Worm (Caenorhabditis elegans) whole organism, young adult: ENCODE data around the gene T22C8.4.

ENCODE experiments used
- B0035.1 ChIP-seq: sonication (generic microtip); optimal IDR thresholded peaks from 2 replicates; lab custom pipeline; 2016; ENCODE audit warnings: missing genetic modification characterization, mild to moderate bottlenecking, missing compliant biosample characterization, missing genotype, missing genetic modification reagents
- F22D6.2 ChIP-seq: sonication (generic microtip); optimal IDR thresholded peaks from 2 replicates; lab custom pipeline; 2016; ENCODE audit warnings: mild to moderate bottlenecking, missing genetic modification characterization, missing compliant biosample characterization
- F33H1.4 ChIP-seq: fragments of 200-800 bp; sonication (Bioruptor generic); IDR thresholded peaks from 2 replicates; pipeline ENCODE4 v1.3.6; 2022; ENCODE audit warnings: missing genetic modification reagents, missing genetic modification characterization, missing compliant biosample characterization
- F39B2.1 ChIP-seq: fragments of 200-800 bp; sonication (Bioruptor generic); IDR thresholded peaks from 2 replicates; pipeline ENCODE4 v1.3.6; 2022; ENCODE audit warnings: missing genetic modification reagents, missing genetic modification characterization, missing compliant biosample characterization
- F52B5.7 ChIP-seq: sonication (generic microtip); optimal IDR thresholded peaks from 2 replicates; lab custom pipeline; 2016; ENCODE audit warnings: mild to moderate bottlenecking, missing genetic modification characterization, missing compliant biosample characterization
- F55B11.4 ChIP-seq: sonication (generic microtip); optimal IDR thresholded peaks from 2 replicates; lab custom pipeline; 2016; ENCODE audit warnings: missing compliant biosample characterization, missing genetic modification characterization, borderline replicate concordance; ENCODE audit not compliant: insufficient read depth
- F57A8.1 ChIP-seq: fragments of 200-800 bp; sonication (Bioruptor generic); optimal IDR thresholded peaks from 2 replicates; lab custom pipeline; 2018; ENCODE audit warnings: mild to moderate bottlenecking, missing genetic modification characterization, moderate library complexity, missing compliant biosample characterization
- F57C9.4 ChIP-seq: sonication (generic microtip); optimal IDR thresholded peaks from 2 replicates; lab custom pipeline; 2017; ENCODE audit warnings: mild to moderate bottlenecking, missing genetic modification characterization, missing compliant biosample characterization
- K12H6.12 ChIP-seq: fragments of 200-800 bp; sonication (Bioruptor generic); optimal IDR thresholded peaks from 2 replicates; lab custom pipeline; 2018; ENCODE audit warnings: mild to moderate bottlenecking, missing genetic modification characterization, missing compliant biosample characterization
- Y53F4B.3 ChIP-seq: fragments of 200-800 bp; sonication (Bioruptor generic); IDR thresholded peaks from 2 replicates; pipeline ENCODE4 v1.3.6; 2022; ENCODE audit warnings: missing genetic modification reagents, missing genetic modification characterization, missing compliant biosample characterization
- Y53G8AR.9 ChIP-seq: fragments of 200-800 bp; sonication (Bioruptor generic); conservative IDR thresholded peaks from 2 replicates; pipeline ENCODE4 v1.3.6; 2022; ENCODE audit warnings: missing genetic modification reagents, missing genetic modification characterization, missing compliant biosample characterization
- Y56A3A.18 ChIP-seq: fragments of 200-800 bp; sonication (Bioruptor generic); IDR thresholded peaks from 2 replicates; pipeline ENCODE4 v1.3.6; 2022; ENCODE audit warnings: missing genetic modification reagents, missing genetic modification characterization, missing compliant biosample characterization
- attf-5 ChIP-seq: fragments of 200-800 bp; sonication (Bioruptor generic); optimal IDR thresholded peaks from 2 replicates; lab custom pipeline; 2018; ENCODE audit warnings: mild to moderate bottlenecking, missing genetic modification characterization, missing compliant biosample characterization
- ceh-27 ChIP-seq: fragments of 200-800 bp; sonication (Bioruptor generic); optimal IDR thresholded peaks from 2 replicates; lab custom pipeline; 2018; ENCODE audit warnings: mild to moderate bottlenecking, missing genetic modification characterization, moderate library complexity, missing compliant biosample characterization
- ceh-40 ChIP-seq: fragments of 200-800 bp; sonication (Bioruptor generic); IDR thresholded peaks from 2 replicates; pipeline ENCODE4 v1.3.6; 2022; ENCODE audit warnings: missing genetic modification characterization, missing compliant biosample characterization
- dox-1 ChIP-seq: fragments of 200-800 bp; sonication (Bioruptor generic); IDR thresholded peaks from 2 replicates; pipeline ENCODE4 v1.3.6; 2022; ENCODE audit warnings: missing genetic modification reagents, missing genetic modification characterization, missing compliant biosample characterization
- efl-1 ChIP-seq: fragments of 150-350 bp; optimal IDR thresholded peaks from 2 replicates; lab custom pipeline; 2014; ENCODE audit warnings: missing biosample characterization, missing genetic modification reagents, missing genetic modification characterization
- fkh-3 ChIP-seq: sonication (generic microtip); optimal IDR thresholded peaks from 2 replicates; lab custom pipeline; 2016; ENCODE audit warnings: mild to moderate bottlenecking, missing genetic modification characterization, missing compliant biosample characterization
- him-1 ChIP-seq: sonication (generic microtip); optimal IDR thresholded peaks from 2 replicates; lab custom pipeline; 2016; ENCODE audit warnings: missing genotype, missing genetic modification reagents, missing genetic modification characterization, missing compliant biosample characterization
- hmg-1.2 ChIP-seq: fragments of 200-800 bp; sonication (Bioruptor generic); IDR thresholded peaks from 2 replicates; pipeline ENCODE4 v1.3.6; 2022; ENCODE audit warnings: missing genetic modification reagents, missing genetic modification characterization, missing compliant biosample characterization
- let-526 ChIP-seq: fragments of 200-800 bp; sonication (Bioruptor generic); IDR thresholded peaks from 2 replicates; pipeline ENCODE4 v1.3.6; 2022; ENCODE audit warnings: missing genetic modification reagents, missing genetic modification characterization, missing compliant biosample characterization
- lin-26 ChIP-seq: fragments of 200-800 bp; sonication (Bioruptor generic); IDR thresholded peaks from 2 replicates; pipeline ENCODE4 v1.3.6; 2022; ENCODE audit warnings: missing genetic modification reagents, missing genetic modification characterization, missing compliant biosample characterization
- lin-54 ChIP-seq: fragments of 200-800 bp; sonication (Bioruptor generic); optimal IDR thresholded peaks from 2 replicates; lab custom pipeline; 2018; ENCODE audit warnings: mild to moderate bottlenecking, missing genetic modification characterization, missing compliant biosample characterization
- lir-1 ChIP-seq: fragments of 200-800 bp; sonication (Bioruptor generic); conservative IDR thresholded peaks from 2 replicates; pipeline ENCODE4 v1.3.6; 2022; ENCODE audit warnings: missing genetic modification reagents, missing genetic modification characterization, missing compliant biosample characterization
- madf-6 ChIP-seq: fragments of 200-800 bp; sonication (Bioruptor generic); IDR thresholded peaks from 2 replicates; pipeline ENCODE4 v1.3.6; 2022; ENCODE audit warnings: missing genetic modification reagents, missing genetic modification characterization, missing compliant biosample characterization
- mcd-1 ChIP-seq: fragments of 200-800 bp; sonication (Bioruptor generic); IDR thresholded peaks from 2 replicates; pipeline ENCODE4 v1.3.6; 2022; ENCODE audit warnings: missing genetic modification reagents, missing genetic modification characterization, missing compliant biosample characterization
- mxl-1 ChIP-seq: sonication (generic microtip); optimal IDR thresholded peaks from 2 replicates; lab custom pipeline; 2016; ENCODE audit warnings: missing genetic modification characterization, missing compliant biosample characterization
- nfya-2 ChIP-seq: fragments of 200-800 bp; sonication (Bioruptor generic); IDR thresholded peaks from 2 replicates; pipeline ENCODE4 v1.3.6; 2022; ENCODE audit warnings: missing genetic modification reagents, missing genetic modification characterization, missing compliant biosample characterization
- nhr-179 ChIP-seq: sonication (generic microtip); optimal IDR thresholded peaks from 2 replicates; lab custom pipeline; 2016; ENCODE audit warnings: mild to moderate bottlenecking, missing genetic modification characterization, missing compliant biosample characterization
- pbrm-1 ChIP-seq: fragments of 200-800 bp; sonication (Bioruptor generic); IDR thresholded peaks from 2 replicates; pipeline ENCODE4 v1.3.6; 2022; ENCODE audit warnings: missing genetic modification reagents, missing genetic modification characterization, missing compliant biosample characterization
- repo-1 ChIP-seq: sonication (generic microtip); optimal IDR thresholded peaks from 2 replicates; lab custom pipeline; 2017; ENCODE audit warnings: mild to moderate bottlenecking, missing genetic modification characterization, missing compliant biosample characterization
- snpc-1.3 ChIP-seq: sonication (generic microtip); optimal IDR thresholded peaks from 2 replicates; lab custom pipeline; 2017; ENCODE audit warnings: missing genetic modification characterization, mild to moderate bottlenecking, missing compliant biosample characterization, antibody characterized with exemption, moderate library complexity, missing genotype, missing genetic modification reagents; ENCODE audit not compliant: insufficient read depth
- snpc-4 ChIP-seq, 5 experiments: fragments of 150-350 bp in 1 of 5; sonication (generic microtip) in 4 of 5; optimal IDR thresholded peaks; 2 replicates each; lab custom pipeline; 2014 to 2018; ENCODE audit warnings: missing genetic modification characterization in 5 of 5, missing biosample characterization in 3 of 5, antibody characterized with exemption in 2 of 5, mild to moderate bottlenecking in 2 of 5, missing compliant biosample characterization in 2 of 5, missing genotype in 2 of 5, moderate library complexity in 2 of 5, missing genetic modification reagents in 1 of 5
- somi-1 ChIP-seq: fragments of 200-800 bp; sonication (Bioruptor generic); optimal IDR thresholded peaks from 2 replicates; lab custom pipeline; 2018; ENCODE audit warnings: mild to moderate bottlenecking, missing genetic modification characterization, missing compliant biosample characterization
- tbp1 ChIP-seq: fragments of 200-800 bp; sonication (Bioruptor generic); optimal IDR thresholded peaks from 2 replicates; lab custom pipeline; 2018; ENCODE audit warnings: mild to moderate bottlenecking, missing genetic modification characterization, missing compliant biosample characterization
- xnd-1 ChIP-seq: sonication (generic microtip); optimal IDR thresholded peaks from 2 replicates; lab custom pipeline; 2016; ENCODE audit warnings: missing genotype, missing genetic modification reagents, missing genetic modification characterization, missing compliant biosample characterization
- zim-3 ChIP-seq: sonication (generic microtip); optimal IDR thresholded peaks from 2 replicates; lab custom pipeline; 2017; ENCODE audit warnings: mild to moderate bottlenecking, missing genetic modification characterization, moderate library complexity, missing compliant biosample characterization
- ztf-22 ChIP-seq: fragments of 200-800 bp; sonication (Bioruptor generic); optimal IDR thresholded peaks from 2 replicates; lab custom pipeline; 2018; ENCODE audit warnings: mild to moderate bottlenecking, missing genetic modification characterization, moderate library complexity, missing compliant biosample characterization
- ztf-25 ChIP-seq: fragments of 200-800 bp; sonication (Bioruptor generic); IDR thresholded peaks from 2 replicates; pipeline ENCODE4 v1.3.6; 2022; ENCODE audit warnings: missing genetic modification reagents, missing genetic modification characterization, missing compliant biosample characterization
- ztf-6 ChIP-seq: fragments of 200-800 bp; sonication (Bioruptor generic); IDR thresholded peaks from 2 replicates; pipeline ENCODE4 v1.3.6; 2022; ENCODE audit warnings: missing genetic modification reagents, missing genetic modification characterization, missing compliant biosample characterization

Gene T22C8.4

ce11 chrII:8602337-8602944, 20.9 kb downstream of the T22C8.4 start, which contains the start of the genes cpf-1 and rpl-26 (continued):
- TF ChIP-seq F52B5.7 (tag; lab: Kevin White, UChicago) (no peak), B0035.1 (tag; lab: Kevin White, UChicago) (no peak), mcd-1 (GFP tag; lab: Robert Waterston, UW) (peak; percentile 32; the same call in 1 of the 2 replicates), efl-1 (GFP tag; lab: Kevin White, UChicago) (peak; percentile 9), pbrm-1 (GFP tag; lab: Robert Waterston, UW) (no peak), hmg-1.2 (peak; percentile 28; the same call in 1 of the 2 replicates), F22D6.2 (tag; lab: Kevin White, UChicago) (no peak), lin-26 (no peak), dox-1 (no peak), attf-5 (GFP tag; lab: Kevin White, UChicago) (peak; percentile 18), him-1 (no peak), repo-1 (tag; lab: Kevin White, UChicago) (no peak), ztf-22 (no peak), lin-54 (GFP tag; lab: Kevin White, UChicago) (peak; percentile 60), F33H1.4 (GFP tag; lab: Robert Waterston, UW) (peak; percentile 88), tbp1 (GFP tag; lab: Kevin White, UChicago) (peak; percentile 33), Y56A3A.18 (GFP tag; lab: Robert Waterston, UW) (no peak), madf-6 (GFP tag; lab: Robert Waterston, UW) (peak; percentile 38; the same call in 1 of the 2 replicates), ceh-27 (GFP tag; lab: Kevin White, UChicago) (no peak), nhr-179 (tag; lab: Kevin White, UChicago) (no peak), lir-1 (GFP tag; lab: Robert Waterston, UW) (no peak), fkh-3 (tag; lab: Kevin White, UChicago) (no peak), zim-3 (tag; lab: Kevin White, UChicago) (no peak), xnd-1 (tag; lab: Kevin White, UChicago) (no peak), K12H6.12 (tag; lab: Kevin White, UChicago) (no peak), F57C9.4 (tag; lab: Kevin White, UChicago) (no peak), mxl-1 (tag; lab: Kevin White, UChicago) (no peak), ceh-40 (GFP tag; lab: Robert Waterston, UW) (no peak), F55B11.4 (tag; lab: Kevin White, UChicago) (no peak), Y53G8AR.9 (GFP tag; lab: Robert Waterston, UW) (no peak), snpc-1.3 (tag; lab: Kevin White, UChicago) (peak; percentile 34), nfya-2 (GFP tag; lab: Robert Waterston, UW) (no peak), let-526 (GFP tag; lab: Robert Waterston, UW) (no peak), F57A8.1 (GFP tag; lab: Kevin White, UChicago) (no peak), F39B2.1 (GFP tag; lab: Robert Waterston, UW) (no peak), ztf-25 (GFP tag; lab: Robert Waterston, UW) (no peak), snpc-4 (GFP tag; optimal IDR thresholded peaks at IDR 0.05; lab: Kevin White, UChicago) (peak; percentile 71), snpc-4 (tag; optimal IDR thresholded peaks at IDR 0.05; lab: Kevin White, UChicago) (peak; percentile 55 to 80 (median 74)), Y53F4B.3 (GFP tag; lab: Robert Waterston, UW) (no peak), somi-1 (GFP tag; lab: Kevin White, UChicago) (no peak), ztf-6 (GFP tag; lab: Robert Waterston, UW) (no peak)
